Worm (Caenorhabditis elegans): ENCODE data around the gene shpk-1.
A peak's percentile ranks its signal among the peaks of the same experiment; 100 is the strongest.

shpk-1 gene

ce11 chrIII:13635730-13636360, 28.0 kb downstream of the shpk-1 start:
- TF ChIP-seq atf-7 (tag; optimal IDR thresholded peaks at IDR 0.05) (no peak), zfh-2 (GFP tag; conservative IDR thresholded peaks at IDR 0.05) (peak; percentile 70), lin-35 (GFP tag; optimal IDR thresholded peaks at IDR 0.05) (peak in 1 of 3 experiments; percentile 21), snpc-4 (GFP tag; optimal IDR thresholded peaks at IDR 0.05) (no peak), snpc-4 (tag; optimal IDR thresholded peaks at IDR 0.05) (peak in 2 of 4 experiments; percentile 17 to 51), cebp-2 (GFP tag; IDR thresholded peaks at IDR 0.05) (0 out of 2 replicates have a peak, but pooled peaks have one; percentile 37), ztf-18 (tag; optimal IDR thresholded peaks at IDR 0.05) (no peak)

- TF ChIP-seq cebp-1 (GFP tag; IDR thresholded peaks at IDR 0.05) = no peak
- no peak for TF ChIP-seq cebp-1 (tag; optimal IDR thresholded peaks at IDR 0.05)
- no peak for TF ChIP-seq Y67H2A.10 (GFP tag; conservative IDR thresholded peaks at IDR 0.05)
- no peak for TF ChIP-seq zfh-2 (GFP tag; conservative IDR thresholded peaks at IDR 0.05)
- no peak for TF ChIP-seq aptf-2 (GFP tag; conservative IDR thresholded peaks at IDR 0.05)
Measured at ce11 chrIII:13637681-13638080, 29.9 kb downstream of the shpk-1 start.

- TF ChIP-seq egrh-3 (GFP tag; IDR thresholded peaks at IDR 0.05) (peak; percentile 21; the same call in 1 of the 2 replicates), zfh-2 (GFP tag; conservative IDR thresholded peaks at IDR 0.05) (peak; percentile 61), mel-28 (tag; optimal IDR thresholded peaks at IDR 0.05; ENCODE audit: borderline replicate concordance) (no peak)
Measured at ce11 chrIII:13640003-13640499, 32.2 kb downstream of the shpk-1 start.

- no peak for TF ChIP-seq F55B11.4 (tag; optimal IDR thresholded peaks at IDR 0.05; ENCODE audit: borderline replicate concordance, insufficient read depth)
- TF ChIP-seq madf-6 (GFP tag; IDR thresholded peaks at IDR 0.05) = 0 out of 2 replicates have a peak, but pooled peaks have one; percentile 30
- TF ChIP-seq snpc-1.3 (tag; optimal IDR thresholded peaks at IDR 0.05; ENCODE audit: insufficient read depth) = no peak
- TF ChIP-seq nhr-120 (GFP tag; IDR thresholded peaks at IDR 0.05) = no peak
- TF ChIP-seq attf-3 (GFP tag; conservative IDR thresholded peaks at IDR 0.05) = no peak
- no peak for TF ChIP-seq dpl-1 (GFP tag; optimal IDR thresholded peaks at IDR 0.05)
- no peak for TF ChIP-seq zfh-2 (GFP tag; conservative IDR thresholded peaks at IDR 0.05)
- no peak for TF ChIP-seq egl-44 (GFP tag; IDR thresholded peaks at IDR 0.05)
- TF ChIP-seq ztf-26 (tag; optimal IDR thresholded peaks at IDR 0.05) = no peak
- TF ChIP-seq F33H1.4 (GFP tag; IDR thresholded peaks at IDR 0.05) = peak; percentile 57
- peak; percentile 53 for TF ChIP-seq xnd-1 (tag; optimal IDR thresholded peaks at IDR 0.05)
- TF ChIP-seq lsl-1 (GFP tag; optimal IDR thresholded peaks at IDR 0.05) = peak; percentile 76
Measured at ce11 chrIII:13640869-13641268, 33.0 kb downstream of the shpk-1 start.

- TF ChIP-seq Y53F4B.3 (GFP tag; IDR thresholded peaks at IDR 0.05) (no peak), attf-6 (GFP tag; IDR thresholded peaks at IDR 0.05) (no peak), ceh-100 (GFP tag; IDR thresholded peaks at IDR 0.05) (no peak), hrde-1 (tag; optimal IDR thresholded peaks at IDR 0.05; ENCODE audit: borderline replicate concordance) (no peak), Y56A3A.18 (GFP tag; IDR thresholded peaks at IDR 0.05) (no peak), tlf-1 (GFP tag; optimal IDR thresholded peaks at IDR 0.05) (no peak), zfh-2 (GFP tag; conservative IDR thresholded peaks at IDR 0.05) (no peak), F10E7.11 (tag; optimal IDR thresholded peaks at IDR 0.05) (no peak), lin-35 (GFP tag; optimal IDR thresholded peaks at IDR 0.05) (no peak), nhr-179 (tag; optimal IDR thresholded peaks at IDR 0.05) (no peak), zim-3 (tag; optimal IDR thresholded peaks at IDR 0.05) (no peak), B0336.3 (GFP tag; IDR thresholded peaks at IDR 0.05) (no peak), nhr-80 (tag; optimal IDR thresholded peaks at IDR 0.05) (no peak), sea-2 (GFP tag; IDR thresholded peaks at IDR 0.05) (no peak)
Measured at ce11 chrIII:13641588-13641987, 33.8 kb downstream of the shpk-1 start, which contains the start of gene acbp-5. Gene acbp-5, minus strand, starts transcription at chrIII:13641688.

Data from whole organism, young adult.